Fruit fly (Drosophila melanogaster): ENCODE results near the gene CG9609.

dm6 chrX:16786860-16787415 lies at the start of gene CG9609, which contains the start of gene Sap30:
- TF ChIP-seq Dll (optimal IDR thresholded peaks at IDR 0.05) (no peak), pan (optimal IDR thresholded peaks at IDR 0.05) (no peak)

Measured in whole organism.